Worm (Caenorhabditis elegans): Measurements from ENCODE around the gene pph-4.2.
"Not testable (repeated sequence)": the region's sequence is repeated elsewhere in the genome, so short reads cannot be mapped to it uniquely, and the experiment has no call there.

DNA sequence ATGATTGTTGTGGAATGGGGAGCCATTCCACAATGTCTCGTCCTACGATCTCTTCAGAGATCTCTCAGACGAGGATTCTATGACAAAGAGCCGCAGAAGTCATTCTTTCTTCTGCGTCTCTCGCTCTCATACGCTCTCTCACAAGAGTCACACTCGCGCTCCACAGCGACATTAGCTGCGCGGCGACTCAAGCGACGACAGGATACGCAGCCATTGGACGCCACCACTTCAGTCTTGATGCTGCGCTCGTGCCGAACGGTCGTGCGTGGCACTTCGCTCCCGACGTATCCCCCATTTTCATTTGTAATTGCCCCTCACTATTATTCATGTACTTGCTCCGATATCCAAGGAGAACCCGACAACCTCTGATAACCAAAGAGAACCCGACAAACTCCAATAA, 5.8 kb upstream of the pph-4.2 start:
- not testable (repeated sequence) for TF ChIP-seq jun-1 (tag; optimal IDR thresholded peaks at IDR 0.05); lin-1 (GFP tag; IDR thresholded peaks at IDR 0.05); spr-1 (tag; optimal IDR thresholded peaks at IDR 0.05); nhr-76 (tag; optimal IDR thresholded peaks at IDR 0.05); R02D3.7 (tag; optimal IDR thresholded peaks at IDR 0.05); ZK546.5 (tag; optimal IDR thresholded peaks at IDR 0.05); tag-97 (GFP tag; IDR thresholded peaks at IDR 0.05); fkh-10 (GFP tag; optimal IDR thresholded peaks at IDR 0.05); nhr-28 (tag; optimal IDR thresholded peaks at IDR 0.05); daf-12 (tag; optimal IDR thresholded peaks at IDR 0.05); ama-1 (optimal IDR thresholded peaks at IDR 0.05); unc-130 (GFP tag; optimal IDR thresholded peaks at IDR 0.05); mes-2 (tag; optimal IDR thresholded peaks at IDR 0.05; ENCODE audit: poor library complexity, severe bottlenecking)

All from whole organism, L4 larva.